Fruit fly (Drosophila melanogaster) whole organism, pupa: ENCODE results near the gene CG5890.

Experiments used
- CG10348 ChIP-seq: fragments of 200-800 bp; sonication (Bioruptor generic); IDR thresholded peaks from 2 replicates; pipeline ENCODE4 v1.3.6; 2022; ENCODE audit warnings: missing biosample characterization, missing genetic modification characterization
- CG12605 ChIP-seq: fragments of 200-800 bp; sonication (Bioruptor generic); IDR thresholded peaks from 2 replicates; pipeline ENCODE4 v1.3.6; 2022; ENCODE audit warnings: missing biosample characterization, missing genetic modification characterization
- CG13204 ChIP-seq: fragments of 200-800 bp; sonication (Bioruptor generic); optimal IDR thresholded peaks from 2 replicates; lab custom pipeline; 2018; ENCODE audit warnings: missing biosample characterization, mild to moderate bottlenecking, missing genetic modification characterization, moderate library complexity
- CG14655 ChIP-seq: fragments of 200-800 bp; sonication (Bioruptor generic); optimal IDR thresholded peaks from 3 replicates; lab custom pipeline; 2017; ENCODE audit warnings: mild to moderate bottlenecking, missing biosample characterization, missing genetic modification reagents, missing genetic modification characterization
- CG15710 ChIP-seq: fragments of 200-800 bp; sonication (Bioruptor generic); optimal IDR thresholded peaks from 2 replicates; lab custom pipeline; 2018; ENCODE audit warnings: missing biosample characterization, mild to moderate bottlenecking, missing genetic modification characterization, moderate library complexity
- CG17806 ChIP-seq: fragments of 200-800 bp; sonication (Bioruptor generic); optimal IDR thresholded peaks from 2 replicates; lab custom pipeline; 2018; ENCODE audit warnings: missing biosample characterization, mild to moderate bottlenecking, missing genetic modification characterization, moderate library complexity
- CG32121 ChIP-seq: fragments of 200-800 bp; sonication (Bioruptor generic); IDR thresholded peaks from 2 replicates; pipeline ENCODE4 v1.3.6; 2022; ENCODE audit warnings: missing biosample characterization, missing genetic modification characterization
- CG34367 ChIP-seq: fragments of 200-800 bp; sonication (Bioruptor generic); optimal IDR thresholded peaks from 2 replicates; lab custom pipeline; 2018; ENCODE audit warnings: missing biosample characterization, mild to moderate bottlenecking, missing genetic modification characterization
- CG4496 ChIP-seq: fragments of 200-800 bp; sonication (Bioruptor generic); IDR thresholded peaks from 3 replicates; pipeline ENCODE4 v1.3.6; 2022; ENCODE audit warnings: missing biosample characterization, missing genetic modification characterization
- CG8159 ChIP-seq: fragments of 200-800 bp; sonication (Bioruptor generic); optimal IDR thresholded peaks from 3 replicates; lab custom pipeline; 2018; ENCODE audit warnings: missing biosample characterization, mild to moderate bottlenecking, missing genetic modification characterization, moderate library complexity
- CG8301 ChIP-seq: fragments of 200-800 bp; sonication (Bioruptor generic); optimal IDR thresholded peaks from 2 replicates; lab custom pipeline; 2018; ENCODE audit warnings: missing biosample characterization, mild to moderate bottlenecking, missing genetic modification characterization
- CG9948 ChIP-seq: fragments of 200-800 bp; sonication (Bioruptor generic); optimal IDR thresholded peaks from 2 replicates; lab custom pipeline; 2018; ENCODE audit warnings: missing biosample characterization, mild to moderate bottlenecking, missing genetic modification characterization, moderate library complexity
- D1 ChIP-seq: fragments of 200-800 bp; sonication (Bioruptor generic); optimal IDR thresholded peaks from 2 replicates; lab custom pipeline; 2018; ENCODE audit warnings: missing biosample characterization, mild to moderate bottlenecking, missing genetic modification characterization, moderate library complexity
- EcR ChIP-seq: fragments of 200-800 bp; sonication (Bioruptor generic); optimal IDR thresholded peaks from 3 replicates; lab custom pipeline; 2019; ENCODE audit warnings: missing biosample characterization, missing genetic modification characterization, mild to moderate bottlenecking, moderate library complexity, missing genetic modification reagents
- Ets98B ChIP-seq: fragments of 200-800 bp; sonication (Bioruptor generic); IDR thresholded peaks from 2 replicates; pipeline ENCODE4 v1.3.6; 2022; ENCODE audit warnings: missing biosample characterization, missing genetic modification characterization
- Pif1A ChIP-seq: fragments of 200-800 bp; sonication (Bioruptor generic); optimal IDR thresholded peaks from 3 replicates; lab custom pipeline; 2016; ENCODE audit warnings: missing biosample characterization, missing genetic modification characterization
- Pif1B ChIP-seq: fragments of 200-800 bp; sonication (Bioruptor generic); optimal IDR thresholded peaks from 3 replicates; lab custom pipeline; 2016; ENCODE audit warnings: missing biosample characterization, missing genetic modification characterization
- Snoo ChIP-seq: fragments of 200-800 bp; sonication (Bioruptor generic); optimal IDR thresholded peaks from 3 replicates; lab custom pipeline; 2017; ENCODE audit warnings: missing biosample characterization, mild to moderate bottlenecking, missing genetic modification characterization, inconsistent platforms
- fd96Ca ChIP-seq: fragments of 200-800 bp; sonication (Bioruptor generic); IDR thresholded peaks from 3 replicates; pipeline ENCODE4 v1.3.6; 2022; ENCODE audit warnings: missing biosample characterization, missing genetic modification characterization
- gl ChIP-seq: fragments of 200-800 bp; sonication (Bioruptor generic); optimal IDR thresholded peaks from 2 replicates; lab custom pipeline; 2018; ENCODE audit warnings: missing biosample characterization, mild to moderate bottlenecking, missing genetic modification characterization
- rn ChIP-seq: fragments of 200-800 bp; sonication (Bioruptor generic); IDR thresholded peaks from 2 replicates; pipeline ENCODE4 v1.3.6; 2022; ENCODE audit warnings: missing biosample characterization, missing genetic modification characterization

Gene CG5890

dm6 chr3R:25855594-25856305 lies at the start of gene CG5890:
CG5890 (plus strand) TSS chr3R:25856154.
- TF ChIP-seq CG13204 (GFP tag; lab: Kevin White, UChicago) (no peak), CG15710 (tag; lab: Kevin White, UChicago) (no peak), CG8159 (tag; lab: Kevin White, UChicago) (peak; percentile 49), EcR (GFP tag; lab: Kevin White, UChicago) (no peak), CG34367 (no peak), rn (no peak), CG12605 (GFP tag; lab: Robert Waterston, UW) (no peak), gl (tag; lab: Kevin White, UChicago) (no peak), CG14655 (peak; percentile 39), Pif1A (GFP tag; lab: Kevin White, UChicago) (no peak), CG32121 (GFP tag; lab: Robert Waterston, UW) (no peak), CG8301 (peak; percentile 9)

- no peak for TF ChIP-seq gl (tag; lab: Kevin White, UChicago)
- no peak for TF ChIP-seq CG8159 (tag; lab: Kevin White, UChicago)
- TF ChIP-seq CG15710 (tag; lab: Kevin White, UChicago): no peak
- TF ChIP-seq Ets98B (GFP tag; lab: Robert Waterston, UW): no peak
- no peak for TF ChIP-seq Snoo
- no peak for TF ChIP-seq CG9948
- TF ChIP-seq CG8301: no peak
- no peak for TF ChIP-seq CG12605 (GFP tag; lab: Robert Waterston, UW)
- no peak for TF ChIP-seq CG34367
- TF ChIP-seq CG14655: no peak
Observed at dm6 chr3R:25810796-25811195, 45.2 kb upstream of the CG5890 start, which contains the start of gene CG5024. CG5024 (plus strand) TSS chr3R:25811096.

dm6 chr3R:25811611-25812010 lies 44.3 kb upstream of the CG5890 start, which contains the start of the genes Acam and CG17770:
Acam (plus strand) TSS chr3R:25811911.
CG17770 (plus strand) TSS chr3R:25811911.
- TF ChIP-seq CG32121 (GFP tag; lab: Robert Waterston, UW) (no peak), CG13204 (GFP tag; lab: Kevin White, UChicago) (no peak), CG12605 (GFP tag; lab: Robert Waterston, UW) (no peak), CG8301 (no peak), Pif1A (GFP tag; lab: Kevin White, UChicago) (no peak), CG9948 (no peak), Snoo (no peak), fd96Ca (GFP tag; lab: Robert Waterston, UW) (no peak)

dm6 chr3R:25815179-25815578 lies 40.8 kb upstream of the CG5890 start, which contains the start of gene CG14354:
CG14354 (plus strand) TSS chr3R:25815479.
- TF ChIP-seq Pif1A (GFP tag; lab: Kevin White, UChicago): no peak
- TF ChIP-seq rn: no peak
- TF ChIP-seq CG13204 (GFP tag; lab: Kevin White, UChicago): no peak
- TF ChIP-seq fd96Ca (GFP tag; lab: Robert Waterston, UW): no peak
- no peak for TF ChIP-seq CG34367
- TF ChIP-seq gl (tag; lab: Kevin White, UChicago): no peak

- TF ChIP-seq CG14655 (no peak), CG10348 (no peak), CG4496 (GFP tag; lab: Robert Waterston, UW) (no peak), Ets98B (GFP tag; lab: Robert Waterston, UW) (no peak), CG17806 (tag; lab: Kevin White, UChicago) (no peak), CG13204 (GFP tag; lab: Kevin White, UChicago) (no peak), Pif1A (GFP tag; lab: Kevin White, UChicago) (no peak), CG9948 (no peak), CG12605 (GFP tag; lab: Robert Waterston, UW) (no peak), gl (tag; lab: Kevin White, UChicago) (no peak), CG8159 (tag; lab: Kevin White, UChicago) (no peak)
Observed at dm6 chr3R:25829598-25829997, 26.4 kb upstream of the CG5890 start, which contains the start of gene Mst57Dc. Mst57Dc (minus strand) TSS chr3R:25829698.

- TF ChIP-seq rn (no peak), EcR (GFP tag; lab: Kevin White, UChicago) (no peak), D1 (no peak), CG34367 (no peak), CG12605 (GFP tag; lab: Robert Waterston, UW) (no peak), CG10348 (no peak), CG13204 (GFP tag; lab: Kevin White, UChicago) (no peak), CG17806 (tag; lab: Kevin White, UChicago) (no peak)
Observed at dm6 chr3R:25830128-25830527, 25.8 kb upstream of the CG5890 start, which contains the start of gene Sfp96F. Sfp96F (minus strand) TSS chr3R:25830228.

- TF ChIP-seq CG8159 (tag; lab: Kevin White, UChicago) (no peak), Pif1B (GFP tag; lab: Kevin White, UChicago) (no peak), CG32121 (GFP tag; lab: Robert Waterston, UW) (no peak), rn (no peak), Ets98B (GFP tag; lab: Robert Waterston, UW) (no peak), D1 (no peak), EcR (GFP tag; lab: Kevin White, UChicago) (no peak), Snoo (no peak), CG14655 (no peak)
- TF ChIP-seq, all 21 proteins: peak for 0
Observed at dm6 chr3R:25830814-25831213, 25.1 kb upstream of the CG5890 start, which contains the start of gene Mst57Db. Mst57Db (minus strand) TSS chr3R:25830914.
